Worm (Caenorhabditis elegans): ENCODE data around the gene sqv-7.

The sqv-7 gene

DNA sequence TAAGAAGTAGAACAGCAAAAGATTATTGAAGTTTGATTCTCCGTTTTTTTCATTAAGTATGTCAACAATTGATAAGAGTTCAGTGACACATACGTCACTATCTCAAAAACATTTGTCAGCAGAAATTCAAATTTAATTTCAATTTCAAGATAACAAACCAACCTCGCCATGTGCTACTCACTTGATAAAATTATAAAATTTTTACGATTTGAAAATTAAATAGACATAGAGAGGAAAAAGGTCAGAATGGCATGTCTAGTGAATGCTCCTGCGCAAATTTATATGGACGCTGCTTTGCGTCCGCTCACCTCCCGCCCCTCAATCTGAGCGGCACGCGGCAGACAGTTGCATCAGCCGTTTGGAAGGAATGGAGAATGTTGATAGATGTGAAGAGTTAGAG lies 47.7 kb upstream of the sqv-7 start (continued):
- TF ChIP-seq C06A6.2 (GFP tag; conservative IDR thresholded peaks at IDR 0.05) = peak; percentile 39; the same call in 1 of the 2 replicates
- peak; percentile 21 for TF ChIP-seq madf-10 (tag; optimal IDR thresholded peaks at IDR 0.05)
- TF ChIP-seq attf-3 (GFP tag; conservative IDR thresholded peaks at IDR 0.05) = no peak
- TF ChIP-seq dpl-1 (GFP tag; optimal IDR thresholded peaks at IDR 0.05) = no peak
- TF ChIP-seq F10E7.11 (tag; optimal IDR thresholded peaks at IDR 0.05) = no peak
- TF ChIP-seq ceh-58 (GFP tag; IDR thresholded peaks at IDR 0.05) = no peak
- TF ChIP-seq tbp1 (GFP tag; optimal IDR thresholded peaks at IDR 0.05) = peak; percentile 32
- TF ChIP-seq ztf-22 (GFP tag; optimal IDR thresholded peaks at IDR 0.05) = peak; percentile 79

DNA sequence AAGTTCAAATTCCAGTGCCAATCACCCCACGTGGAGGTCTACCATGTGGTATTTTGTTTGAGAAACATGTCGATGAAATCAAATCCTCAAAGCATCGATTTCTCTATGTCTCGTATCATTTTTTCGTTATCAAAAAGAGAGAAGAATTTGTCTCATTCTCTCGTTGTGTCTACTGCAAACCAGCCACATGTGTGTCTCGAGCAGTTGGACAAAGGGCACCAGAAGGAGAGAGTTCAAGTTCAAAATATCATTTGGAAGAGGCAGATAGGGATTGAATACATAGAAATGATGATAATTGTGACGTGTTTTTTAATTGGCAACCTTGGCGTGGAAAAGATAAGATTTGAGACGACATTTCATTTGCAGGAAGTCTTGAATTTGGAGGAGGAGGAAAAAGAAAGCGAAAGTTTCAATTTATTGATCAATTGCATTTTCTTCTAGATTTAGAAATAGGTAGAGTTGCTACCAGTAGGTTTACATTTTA lies 46.8 kb upstream of the sqv-7 start:
- no peak for TF ChIP-seq egl-44 (GFP tag; IDR thresholded peaks at IDR 0.05)
- peak; percentile 36 for TF ChIP-seq ztf-26 (tag; optimal IDR thresholded peaks at IDR 0.05)
- no peak for TF ChIP-seq attf-6 (GFP tag; IDR thresholded peaks at IDR 0.05)
- TF ChIP-seq ZK185.1 (tag; optimal IDR thresholded peaks at IDR 0.05; ENCODE audit: poor library complexity, severe bottlenecking) = no peak
- TF ChIP-seq lin-35 (GFP tag; optimal IDR thresholded peaks at IDR 0.05) = peak in 1 of 3 experiments; percentile 39
- no peak for TF ChIP-seq lsy-27 (tag; optimal IDR thresholded peaks at IDR 0.05; ENCODE audit: borderline replicate concordance, insufficient read depth)
- TF ChIP-seq F23B12.7 (tag; optimal IDR thresholded peaks at IDR 0.05; ENCODE audit: insufficient read depth) = no peak
- TF ChIP-seq cebp-1 (GFP tag; IDR thresholded peaks at IDR 0.05) = no peak
- TF ChIP-seq cebp-1 (tag; optimal IDR thresholded peaks at IDR 0.05) = peak; percentile 55
- TF ChIP-seq sdz-38 (tag; optimal IDR thresholded peaks at IDR 0.05) = no peak
- TF ChIP-seq unc-130 (GFP tag; optimal IDR thresholded peaks at IDR 0.05) = no peak
- peak; percentile 43 for TF ChIP-seq lin-40 (tag; optimal IDR thresholded peaks at IDR 0.05)
- no peak for TF ChIP-seq F39B2.1 (GFP tag; IDR thresholded peaks at IDR 0.05)
- peak in 1 of 2 experiments; percentile 36 for TF ChIP-seq let-607 (tag; optimal IDR thresholded peaks at IDR 0.05)
- no peak for TF ChIP-seq hlh-26 (GFP tag; conservative IDR thresholded peaks at IDR 0.05)
- TF ChIP-seq somi-1 (GFP tag; optimal IDR thresholded peaks at IDR 0.05) = peak; percentile 62
- TF ChIP-seq tlf-1 (GFP tag; optimal IDR thresholded peaks at IDR 0.05) = no peak
- TF ChIP-seq nhr-80 (tag; optimal IDR thresholded peaks at IDR 0.05) = peak; percentile 70
- TF ChIP-seq let-526 (GFP tag; IDR thresholded peaks at IDR 0.05) = 0 out of 2 replicates have a peak, but pooled peaks have one; percentile 21
- TF ChIP-seq C17E4.6 (GFP tag; IDR thresholded peaks at IDR 0.05) = no peak
- peak; percentile 53; the same call in 1 of the 2 replicates for TF ChIP-seq pbrm-1 (GFP tag; IDR thresholded peaks at IDR 0.05)
- 0 out of 2 replicates have a peak, but pooled peaks have one; percentile 36 for TF ChIP-seq Y56A3A.18 (GFP tag; IDR thresholded peaks at IDR 0.05)
- TF ChIP-seq attf-5 (GFP tag; optimal IDR thresholded peaks at IDR 0.05) = peak; percentile 62
- peak; percentile 29 for TF ChIP-seq lin-54 (GFP tag; optimal IDR thresholded peaks at IDR 0.05)
- TF ChIP-seq lin-26 (GFP tag; IDR thresholded peaks at IDR 0.05) = 0 out of 2 replicates have a peak, but pooled peaks have one; percentile 53
- no peak for TF ChIP-seq ceh-27 (GFP tag; optimal IDR thresholded peaks at IDR 0.05)
- no peak for TF ChIP-seq nfya-1 (tag; optimal IDR thresholded peaks at IDR 0.05; ENCODE audit: borderline replicate concordance, insufficient read depth)
- TF ChIP-seq ama-1 (optimal IDR thresholded peaks at IDR 0.05) = no peak
- TF ChIP-seq ama-1 (GFP tag; optimal IDR thresholded peaks at IDR 0.05) = no peak
- peak; percentile 3 for TF ChIP-seq die-1 (tag; optimal IDR thresholded peaks at IDR 0.05)

Data from whole organism, young adult.